Fruit fly (Drosophila melanogaster): ENCODE measurements around the gene CG6454.

The CG6454 gene

dm6 chr3R:24319083-24319381, 29.9 kb upstream of the CG6454 start:
- TF ChIP-seq gem (tag; optimal IDR thresholded peaks at IDR 0.05) (no peak), CG14860 (GFP tag; IDR thresholded peaks at IDR 0.05; ENCODE audit: partially characterized antibody) (0 out of 3 replicates have a peak, but pooled peaks have one; percentile 30), Doc3 (GFP tag; IDR thresholded peaks at IDR 0.05; ENCODE audit: partially characterized antibody) (0 out of 3 replicates have a peak, but pooled peaks have one; percentile 43), CG17385 (GFP tag; optimal IDR thresholded peaks at IDR 0.05) (peak; percentile 51), MESR4 (GFP tag; optimal IDR thresholded peaks at IDR 0.05) (peak; percentile 59), jigr1 (GFP tag; IDR thresholded peaks at IDR 0.05) (no peak), Dll (GFP tag; IDR thresholded peaks at IDR 0.05; ENCODE audit: partially characterized antibody) (peak; percentile 17; the same call in 2 of the 4 replicates), CG4617 (GFP tag; optimal IDR thresholded peaks at IDR 0.05; ENCODE audit: borderline replicate concordance) (peak; percentile 52), MBD-R2 (GFP tag; IDR thresholded peaks at IDR 0.05) (peak; percentile 55), hbn (GFP tag; IDR thresholded peaks at IDR 0.05; ENCODE audit: partially characterized antibody) (0 out of 2 replicates have a peak, but pooled peaks have one; percentile 10), CG34422 (GFP tag; IDR thresholded peaks at IDR 0.05) (0 out of 3 replicates have a peak, but pooled peaks have one; percentile 5), CG14667 (GFP tag; IDR thresholded peaks at IDR 0.05) (no peak), CG34224 (GFP tag; IDR thresholded peaks at IDR 0.05; ENCODE audit: partially characterized antibody) (peak; percentile 9; the same call in 2 of the 3 replicates), chinmo (GFP tag; IDR thresholded peaks at IDR 0.05; ENCODE audit: partially characterized antibody) (peak; percentile 81; the same call in 1 of the 4 replicates), Drgx (GFP tag; IDR thresholded peaks at IDR 0.05) (peak; percentile 48), unc-4 (GFP tag; IDR thresholded peaks at IDR 0.05; ENCODE audit: partially characterized antibody) (0 out of 2 replicates have a peak, but pooled peaks have one; percentile 10), rib (GFP tag; IDR thresholded peaks at IDR 0.05) (0 out of 2 replicates have a peak, but pooled peaks have one; percentile 31), CG5953 (GFP tag; IDR thresholded peaks at IDR 0.05) (no peak)

dm6 chr3R:24319632-24320341, 29.2 kb upstream of the CG6454 start:
- 0 out of 2 replicates have a peak, but pooled peaks have one; percentile 8 for TF ChIP-seq chm (GFP tag; IDR thresholded peaks at IDR 0.05)
- peak; percentile 3 for TF ChIP-seq fd96Cb (tag; optimal IDR thresholded peaks at IDR 0.05)
- TF ChIP-seq lmd (GFP tag; IDR thresholded peaks at IDR 0.05) = no peak
- peak in 1 of 2 experiments; percentile 99 for TF ChIP-seq Pdp1 (GFP tag; optimal IDR thresholded peaks at IDR 0.05)
- no peak for TF ChIP-seq CG11696 (GFP tag; IDR thresholded peaks at IDR 0.05)
- TF ChIP-seq CG17328 (GFP tag; IDR thresholded peaks at IDR 0.05) = no peak
- TF ChIP-seq zfh2 (GFP tag; optimal IDR thresholded peaks at IDR 0.05) = no peak
- TF ChIP-seq nom (GFP tag; optimal IDR thresholded peaks at IDR 0.05) = peak; percentile 54
- no peak for TF ChIP-seq CG17359 (tag; optimal IDR thresholded peaks at IDR 0.05)
- peak; percentile 35 for TF ChIP-seq Med (GFP tag)
- TF ChIP-seq NFAT (GFP tag; IDR thresholded peaks at IDR 0.05) = no peak
- TF ChIP-seq Dp (GFP tag; optimal IDR thresholded peaks at IDR 0.05) = no peak
- peak; percentile 21 for TF ChIP-seq sens (GFP tag)
- TF ChIP-seq CG14710 (tag; optimal IDR thresholded peaks at IDR 0.05) = no peak
- TF ChIP-seq BtbVII (GFP tag; optimal IDR thresholded peaks at IDR 0.05) = peak; percentile 67
- no peak for TF ChIP-seq bowl (GFP tag; IDR thresholded peaks at IDR 0.05)
- TF ChIP-seq CG32772 (GFP tag; IDR thresholded peaks at IDR 0.05) = peak; percentile 38; the same call in 1 of the 2 replicates
- TF ChIP-seq ham (GFP tag; IDR thresholded peaks at IDR 0.05) = no peak
- TF ChIP-seq CG16779 (GFP tag; IDR thresholded peaks at IDR 0.05) = no peak
- TF ChIP-seq CG4360 (GFP tag; IDR thresholded peaks at IDR 0.05) = peak; percentile 69
- no peak for TF ChIP-seq Tbp (GFP tag; optimal IDR thresholded peaks at IDR 0.05)
- TF ChIP-seq kah (GFP tag; optimal IDR thresholded peaks at IDR 0.05) = peak; percentile 12
- no peak for TF ChIP-seq disco-r (GFP tag; optimal IDR thresholded peaks at IDR 0.05)
- TF ChIP-seq shn (GFP tag; optimal IDR thresholded peaks at IDR 0.05) = peak; percentile 9
- TF ChIP-seq CG11085 (GFP tag; IDR thresholded peaks at IDR 0.05) = no peak
- no peak for TF ChIP-seq CG4328 (GFP tag; optimal IDR thresholded peaks at IDR 0.05)
- no peak for TF ChIP-seq CG8765 (GFP tag; IDR thresholded peaks at IDR 0.05)
- no peak for TF ChIP-seq CG12769 (tag; optimal IDR thresholded peaks at IDR 0.05)
- no peak for TF ChIP-seq ewg (GFP tag; optimal IDR thresholded peaks at IDR 0.05)
- no peak for TF ChIP-seq klu (GFP tag; IDR thresholded peaks at IDR 0.05)
- TF ChIP-seq Trl (optimal IDR thresholded peaks at IDR 0.05) = no peak
- TF ChIP-seq Trl (GFP tag; optimal IDR thresholded peaks at IDR 0.05) = no peak
